Worm (Caenorhabditis elegans) whole organism, young adult: ENCODE measurements around the gene T04C10.3.

ENCODE experiments used
- B0261.1 ChIP-seq: sonication (generic microtip); optimal IDR thresholded peaks from 2 replicates; lab custom pipeline; 2016; ENCODE audit warnings: mild to moderate bottlenecking, missing genetic modification characterization, moderate library complexity, missing compliant biosample characterization
- C17E4.6 ChIP-seq: fragments of 200-800 bp; sonication (Bioruptor generic); IDR thresholded peaks from 2 replicates; pipeline ENCODE4 v1.3.6; 2022; ENCODE audit warnings: missing genetic modification reagents, missing genetic modification characterization, missing compliant biosample characterization
- F22D6.2 ChIP-seq: sonication (generic microtip); optimal IDR thresholded peaks from 2 replicates; lab custom pipeline; 2016; ENCODE audit warnings: mild to moderate bottlenecking, missing genetic modification characterization, missing compliant biosample characterization
- F33H1.4 ChIP-seq: fragments of 200-800 bp; sonication (Bioruptor generic); IDR thresholded peaks from 2 replicates; pipeline ENCODE4 v1.3.6; 2022; ENCODE audit warnings: missing genetic modification reagents, missing genetic modification characterization, missing compliant biosample characterization
- F49E8.2 ChIP-seq: sonication (generic microtip); optimal IDR thresholded peaks from 3 replicates; lab custom pipeline; 2017; ENCODE audit warnings: missing genetic modification characterization, mild to moderate bottlenecking, missing compliant biosample characterization, antibody characterized with exemption, moderate library complexity; ENCODE audit not compliant: insufficient read depth
- F52B5.7 ChIP-seq: sonication (generic microtip); optimal IDR thresholded peaks from 2 replicates; lab custom pipeline; 2016; ENCODE audit warnings: mild to moderate bottlenecking, missing genetic modification characterization, missing compliant biosample characterization
- F55B11.4 ChIP-seq: sonication (generic microtip); optimal IDR thresholded peaks from 2 replicates; lab custom pipeline; 2016; ENCODE audit warnings: missing compliant biosample characterization, missing genetic modification characterization, borderline replicate concordance; ENCODE audit not compliant: insufficient read depth
- F57A8.1 ChIP-seq: fragments of 200-800 bp; sonication (Bioruptor generic); optimal IDR thresholded peaks from 2 replicates; lab custom pipeline; 2018; ENCODE audit warnings: mild to moderate bottlenecking, missing genetic modification characterization, moderate library complexity, missing compliant biosample characterization
- F57C9.4 ChIP-seq: sonication (generic microtip); optimal IDR thresholded peaks from 2 replicates; lab custom pipeline; 2017; ENCODE audit warnings: mild to moderate bottlenecking, missing genetic modification characterization, missing compliant biosample characterization
- T07F8.4 ChIP-seq: sonication (generic microtip); optimal IDR thresholded peaks from 2 replicates; lab custom pipeline; 2016; ENCODE audit warnings: mild to moderate bottlenecking, missing genetic modification characterization, moderate library complexity, missing compliant biosample characterization
- Y56A3A.18 ChIP-seq: fragments of 200-800 bp; sonication (Bioruptor generic); IDR thresholded peaks from 2 replicates; pipeline ENCODE4 v1.3.6; 2022; ENCODE audit warnings: missing genetic modification reagents, missing genetic modification characterization, missing compliant biosample characterization
- Y95B8A.8 ChIP-seq: fragments of 200-800 bp; sonication (Bioruptor generic); IDR thresholded peaks from 2 replicates; pipeline ENCODE4 v1.3.6; 2022; ENCODE audit warnings: missing genetic modification reagents, missing genetic modification characterization, missing compliant biosample characterization
- aptf-2 ChIP-seq: fragments of 200-800 bp; sonication (Bioruptor generic); conservative IDR thresholded peaks from 2 replicates; pipeline ENCODE4 v1.3.6; 2022; ENCODE audit warnings: missing genetic modification reagents, missing genetic modification characterization, missing compliant biosample characterization
- atf-7 ChIP-seq: sonication (generic microtip); optimal IDR thresholded peaks from 2 replicates; lab custom pipeline; 2017; ENCODE audit warnings: mild to moderate bottlenecking, missing genetic modification characterization, missing compliant biosample characterization
- athp-1 ChIP-seq: sonication (generic microtip); optimal IDR thresholded peaks from 2 replicates; lab custom pipeline; 2017; ENCODE audit warnings: mild to moderate bottlenecking, missing genetic modification characterization, missing compliant biosample characterization
- attf-3 ChIP-seq: fragments of 200-800 bp; sonication (Bioruptor generic); conservative IDR thresholded peaks from 2 replicates; pipeline ENCODE4 v1.3.6; 2022; ENCODE audit warnings: missing genetic modification reagents, missing genetic modification characterization, missing compliant biosample characterization
- ceh-91 ChIP-seq: fragments of 200-800 bp; sonication (Bioruptor generic); IDR thresholded peaks from 2 replicates; pipeline ENCODE4 v1.3.6; 2022; ENCODE audit warnings: missing genetic modification reagents, missing genetic modification characterization, missing compliant biosample characterization
- efl-1 ChIP-seq: fragments of 150-350 bp; optimal IDR thresholded peaks from 2 replicates; lab custom pipeline; 2014; ENCODE audit warnings: missing biosample characterization, missing genetic modification reagents, missing genetic modification characterization
- egl-18 ChIP-seq: fragments of 200-800 bp; sonication (Bioruptor generic); IDR thresholded peaks from 2 replicates; pipeline ENCODE4 v1.3.6; 2022; ENCODE audit warnings: missing genetic modification reagents, missing genetic modification characterization, missing compliant biosample characterization
- egl-44 ChIP-seq: fragments of 200-800 bp; sonication (Bioruptor generic); IDR thresholded peaks from 2 replicates; pipeline ENCODE4 v1.3.6; 2022; ENCODE audit warnings: missing genetic modification reagents, missing genetic modification characterization, missing compliant biosample characterization
- ekl-4 ChIP-seq: fragments of 200-800 bp; sonication (Bioruptor generic); IDR thresholded peaks from 2 replicates; pipeline ENCODE4 v1.3.6; 2022; ENCODE audit warnings: missing genetic modification reagents, missing genetic modification characterization, missing compliant biosample characterization
- gei-17 ChIP-seq: fragments of 200-800 bp; sonication (Bioruptor generic); optimal IDR thresholded peaks from 2 replicates; lab custom pipeline; 2018; ENCODE audit warnings: mild to moderate bottlenecking, missing genetic modification characterization, missing compliant biosample characterization
- him-1 ChIP-seq: sonication (generic microtip); optimal IDR thresholded peaks from 2 replicates; lab custom pipeline; 2016; ENCODE audit warnings: missing genotype, missing genetic modification reagents, missing genetic modification characterization, missing compliant biosample characterization
- hmg-1.2 ChIP-seq: fragments of 200-800 bp; sonication (Bioruptor generic); IDR thresholded peaks from 2 replicates; pipeline ENCODE4 v1.3.6; 2022; ENCODE audit warnings: missing genetic modification reagents, missing genetic modification characterization, missing compliant biosample characterization
- hrde-1 ChIP-seq: sonication (generic microtip); optimal IDR thresholded peaks from 2 replicates; lab custom pipeline; 2016; ENCODE audit warnings: missing genetic modification characterization, mild to moderate bottlenecking, missing compliant biosample characterization, moderate library complexity, missing genotype, missing genetic modification reagents, borderline replicate concordance
- lag-1 ChIP-seq: fragments of 200-800 bp; sonication (Bioruptor generic); IDR thresholded peaks from 2 replicates; pipeline ENCODE4 v1.3.6; 2022; ENCODE audit warnings: missing genetic modification reagents, missing genetic modification characterization, missing compliant biosample characterization
- let-607 ChIP-seq, 2 experiments: fragments of 200-800 bp in 1 of 2; sonication (Bioruptor generic) in 1 of 2; sonication (generic microtip) in 1 of 2; optimal IDR thresholded peaks; 2 replicates each; lab custom pipeline; 2016 to 2018; ENCODE audit warnings: mild to moderate bottlenecking in 2 of 2, missing compliant biosample characterization in 2 of 2, missing genetic modification characterization in 2 of 2, moderate library complexity in 2 of 2, missing genotype in 1 of 2
- lin-35 ChIP-seq, 3 experiments: fragments of 150-350 bp in 2 of 3; sonication (generic microtip) in 1 of 3; optimal IDR thresholded peaks; 2 replicates each; lab custom pipeline; 2014 to 2018; ENCODE audit warnings: missing biosample characterization in 3 of 3, missing genetic modification characterization in 3 of 3, missing genetic modification reagents in 3 of 3
- lir-1 ChIP-seq: fragments of 200-800 bp; sonication (Bioruptor generic); conservative IDR thresholded peaks from 2 replicates; pipeline ENCODE4 v1.3.6; 2022; ENCODE audit warnings: missing genetic modification reagents, missing genetic modification characterization, missing compliant biosample characterization
- madf-10 ChIP-seq: sonication (generic microtip); optimal IDR thresholded peaks from 2 replicates; lab custom pipeline; 2016; ENCODE audit warnings: mild to moderate bottlenecking, missing genetic modification characterization, missing compliant biosample characterization
- mel-28 ChIP-seq: sonication (generic microtip); optimal IDR thresholded peaks from 2 replicates; lab custom pipeline; 2016; ENCODE audit warnings: borderline replicate concordance, mild to moderate bottlenecking, missing genetic modification characterization, missing compliant biosample characterization
- mes-4 ChIP-seq: sonication (generic microtip); optimal IDR thresholded peaks from 2 replicates; lab custom pipeline; 2016; ENCODE audit warnings: missing genotype, missing genetic modification characterization, missing compliant biosample characterization
- nfya-1 ChIP-seq: sonication (generic microtip); optimal IDR thresholded peaks from 2 replicates; lab custom pipeline; 2017; ENCODE audit warnings: antibody characterized with exemption, missing compliant biosample characterization, missing genetic modification characterization, borderline replicate concordance; ENCODE audit not compliant: insufficient read depth
- nfya-2 ChIP-seq: fragments of 200-800 bp; sonication (Bioruptor generic); IDR thresholded peaks from 2 replicates; pipeline ENCODE4 v1.3.6; 2022; ENCODE audit warnings: missing genetic modification reagents, missing genetic modification characterization, missing compliant biosample characterization
- nfyb-1 ChIP-seq: fragments of 200-800 bp; sonication (Bioruptor generic); IDR thresholded peaks from 2 replicates; pipeline ENCODE4 v1.3.6; 2022; ENCODE audit warnings: missing genetic modification reagents, missing genetic modification characterization, missing compliant biosample characterization
- pha-4 ChIP-seq: fragments of 150-350 bp; sonication (generic microtip); optimal IDR thresholded peaks from 2 replicates; lab custom pipeline; 2014; ENCODE audit warnings: missing biosample characterization, missing genetic modification reagents, missing genetic modification characterization
- repo-1 ChIP-seq: sonication (generic microtip); optimal IDR thresholded peaks from 2 replicates; lab custom pipeline; 2017; ENCODE audit warnings: mild to moderate bottlenecking, missing genetic modification characterization, missing compliant biosample characterization
- rpc-1 ChIP-seq, 2 experiments: fragments of 150-350 bp in 1 of 2; sonication (generic microtip) in 1 of 2; optimal IDR thresholded peaks; 2 replicates each; lab custom pipeline; 2014 to 2018; ENCODE audit warnings: missing biosample characterization in 1 of 2, missing genetic modification characterization in 1 of 2, missing genetic modification reagents in 1 of 2, missing genotype in 1 of 2
- snpc-3.4 ChIP-seq: sonication (generic microtip); optimal IDR thresholded peaks from 2 replicates; lab custom pipeline; 2017; ENCODE audit warnings: missing genetic modification characterization, mild to moderate bottlenecking, missing compliant biosample characterization, antibody characterized with exemption, moderate library complexity, missing genotype, missing genetic modification reagents
- sptf-2 ChIP-seq: fragments of 200-800 bp; sonication (Bioruptor generic); optimal IDR thresholded peaks from 2 replicates; lab custom pipeline; 2018; ENCODE audit warnings: mild to moderate bottlenecking, missing genetic modification characterization, missing compliant biosample characterization
- xnd-1 ChIP-seq: sonication (generic microtip); optimal IDR thresholded peaks from 2 replicates; lab custom pipeline; 2016; ENCODE audit warnings: missing genotype, missing genetic modification reagents, missing genetic modification characterization, missing compliant biosample characterization
- zfh-2 ChIP-seq: fragments of 200-800 bp; sonication (Bioruptor generic); conservative IDR thresholded peaks from 2 replicates; pipeline ENCODE4 v1.3.6; 2022; ENCODE audit warnings: missing genetic modification reagents, missing genetic modification characterization, missing compliant biosample characterization
- ztf-25 ChIP-seq: fragments of 200-800 bp; sonication (Bioruptor generic); IDR thresholded peaks from 2 replicates; pipeline ENCODE4 v1.3.6; 2022; ENCODE audit warnings: missing genetic modification reagents, missing genetic modification characterization, missing compliant biosample characterization
- ztf-26 ChIP-seq: sonication (generic microtip); optimal IDR thresholded peaks from 2 replicates; lab custom pipeline; 2017; ENCODE audit warnings: missing genetic modification characterization, missing compliant biosample characterization
- ztf-6 ChIP-seq: fragments of 200-800 bp; sonication (Bioruptor generic); IDR thresholded peaks from 2 replicates; pipeline ENCODE4 v1.3.6; 2022; ENCODE audit warnings: missing genetic modification reagents, missing genetic modification characterization, missing compliant biosample characterization

Gene T04C10.3

ce11 chrX:14818464-14819259 is 6.5 kb downstream of the T04C10.3 start, which contains the start of gene epn-1 (continued):
- peak; percentile 95 for TF ChIP-seq egl-44 (GFP tag; lab: Robert Waterston, UW)
- no peak for TF ChIP-seq F57C9.4 (tag; lab: Kevin White, UChicago)
- peak; percentile 35 for TF ChIP-seq aptf-2 (GFP tag; lab: Robert Waterston, UW)
- TF ChIP-seq nfya-1 = no peak
- TF ChIP-seq zfh-2 = peak; percentile 100
- peak; percentile 2 for TF ChIP-seq him-1
- no peak for TF ChIP-seq snpc-3.4
- TF ChIP-seq xnd-1 (tag; lab: Kevin White, UChicago) = no peak
- no peak for TF ChIP-seq nfya-2
- no peak for TF ChIP-seq mes-4 (tag; lab: Kevin White, UChicago)
- peak; percentile 99 for TF ChIP-seq lir-1 (GFP tag; lab: Robert Waterston, UW)
- no peak for TF ChIP-seq mel-28 (tag; lab: Kevin White, UChicago)
- TF ChIP-seq nfyb-1 (GFP tag; lab: Robert Waterston, UW) = peak; percentile 96
- 0 out of 2 replicates have a peak, but pooled peaks have one; percentile 37 for TF ChIP-seq ztf-6 (GFP tag; lab: Robert Waterston, UW)
- TF ChIP-seq hmg-1.2 = peak; percentile 95
- TF ChIP-seq let-607 (tag; optimal IDR thresholded peaks at IDR 0.05; lab: Kevin White, UChicago) = peak; percentile 86 to 96
- TF ChIP-seq pha-4 (tag; lab: Kevin White, UChicago) = peak; percentile 4
- peak; percentile 93 for TF ChIP-seq repo-1
- peak; percentile 96 for TF ChIP-seq athp-1 (tag; lab: Kevin White, UChicago)
- TF ChIP-seq F57A8.1 (GFP tag; lab: Kevin White, UChicago) = no peak
- peak; percentile 99 for TF ChIP-seq atf-7 (tag; lab: Kevin White, UChicago)
- peak; percentile 97 for TF ChIP-seq ztf-26 (tag; lab: Kevin White, UChicago)
- no peak for TF ChIP-seq hrde-1 (tag; lab: Kevin White, UChicago)
- peak; percentile 29 for TF ChIP-seq F33H1.4 (GFP tag; lab: Robert Waterston, UW)
- no peak for TF ChIP-seq attf-3 (GFP tag; lab: Robert Waterston, UW)
- TF ChIP-seq gei-17 (GFP tag; lab: Kevin White, UChicago) = peak; percentile 90
- 0 out of 2 replicates have a peak, but pooled peaks have one; percentile 10 for TF ChIP-seq ceh-91 (GFP tag; lab: Robert Waterston, UW)
- TF ChIP-seq ztf-25 = 0 out of 2 replicates have a peak, but pooled peaks have one; percentile 18
- TF ChIP-seq efl-1 (GFP tag; lab: Kevin White, UChicago) = peak; percentile 11
- TF ChIP-seq F55B11.4 = no peak
- 0 out of 2 replicates have a peak, but pooled peaks have one; percentile 64 for TF ChIP-seq lag-1
- TF ChIP-seq Y95B8A.8 = peak; percentile 90
- peak; percentile 98 for TF ChIP-seq madf-10
- peak; percentile 95 for TF ChIP-seq ekl-4 (GFP tag; lab: Robert Waterston, UW)
- TF ChIP-seq F22D6.2 (tag; lab: Kevin White, UChicago) = peak; percentile 92
- peak; percentile 92 for TF ChIP-seq egl-18 (GFP tag; lab: Robert Waterston, UW)
- TF ChIP-seq rpc-1 (optimal IDR thresholded peaks at IDR 0.05; lab: Kevin White, UChicago) = no peak
- TF ChIP-seq rpc-1 (tag; optimal IDR thresholded peaks at IDR 0.05; lab: Kevin White, UChicago) = no peak
- TF ChIP-seq T07F8.4 = peak; percentile 68
- TF ChIP-seq B0261.1 (tag; lab: Kevin White, UChicago) = peak; percentile 29
- TF ChIP-seq F49E8.2 (tag; lab: Kevin White, UChicago) = no peak
- TF ChIP-seq Y56A3A.18 (GFP tag; lab: Robert Waterston, UW) = peak; percentile 50; the same call in 1 of the 2 replicates
- TF ChIP-seq C17E4.6 (GFP tag; lab: Robert Waterston, UW) = 0 out of 2 replicates have a peak, but pooled peaks have one; percentile 63
- peak; percentile 56 for TF ChIP-seq F52B5.7 (tag; lab: Kevin White, UChicago)
- peak; percentile 56 for TF ChIP-seq sptf-2 (GFP tag; lab: Kevin White, UChicago)
- peak in 1 of 3 experiments; percentile 90 for TF ChIP-seq lin-35 (GFP tag; optimal IDR thresholded peaks at IDR 0.05; lab: Kevin White, UChicago)
